Fruit fly (Drosophila melanogaster) whole organism, embryonic: Measurements from ENCODE around the gene CG5377.

Source experiments
- Antp ChIP-seq: fragments of 200-800 bp; sonication (Bioruptor generic); optimal IDR thresholded peaks from 3 replicates; lab custom pipeline; 2016; ENCODE audit warnings: missing biosample characterization, missing genetic modification characterization
- Bteb2 ChIP-seq: fragments of 200-800 bp; sonication (Bioruptor generic); optimal IDR thresholded peaks from 2 replicates; lab custom pipeline; 2016; ENCODE audit warnings: missing biosample characterization, missing genetic modification characterization
- CG10431 ChIP-seq: fragments of 200-800 bp; sonication (Bioruptor generic); optimal IDR thresholded peaks from 3 replicates; lab custom pipeline; 2018; ENCODE audit warnings: missing biosample characterization, mild to moderate bottlenecking, missing genetic modification characterization
- CG11504 ChIP-seq: fragments of 200-800 bp; sonication (Bioruptor generic); optimal IDR thresholded peaks from 3 replicates; lab custom pipeline; 2019; ENCODE audit warnings: missing biosample characterization, mild to moderate bottlenecking, missing genetic modification characterization, moderate library complexity
- CG11723 ChIP-seq: fragments of 200-800 bp; sonication (Bioruptor generic); optimal IDR thresholded peaks from 2 replicates; lab custom pipeline; 2017; ENCODE audit warnings: missing biosample characterization, mild to moderate bottlenecking, missing genetic modification characterization
- CG12104 ChIP-seq: fragments of 200-800 bp; sonication (Bioruptor generic); optimal IDR thresholded peaks from 3 replicates; lab custom pipeline; 2016; ENCODE audit warnings: missing biosample characterization, missing genetic modification characterization
- CG13424 ChIP-seq: fragments of 200-800 bp; sonication (Bioruptor generic); optimal IDR thresholded peaks from 2 replicates; lab custom pipeline; 2019; ENCODE audit warnings: missing biosample characterization, mild to moderate bottlenecking, missing genetic modification characterization, moderate library complexity
- CG14667 ChIP-seq: fragments of 200-800 bp; sonication (Bioruptor generic); IDR thresholded peaks from 2 replicates; pipeline ENCODE4 v1.3.6; 2022; ENCODE audit warnings: missing biosample characterization, missing genetic modification characterization
- CG14860 ChIP-seq: fragments of 200-800 bp; sonication (Bioruptor generic); IDR thresholded peaks from 3 replicates; pipeline ENCODE4 v1.3.6; 2022; ENCODE audit warnings: missing biosample characterization, missing genetic modification characterization; ENCODE audit not compliant: partially characterized antibody
- CG15696 ChIP-seq: fragments of 200-800 bp; sonication (Bioruptor generic); optimal IDR thresholded peaks from 2 replicates; lab custom pipeline; 2019; ENCODE audit warnings: missing biosample characterization, mild to moderate bottlenecking, missing genetic modification characterization, moderate library complexity
- CG17568 ChIP-seq: fragments of 200-800 bp; sonication (Bioruptor generic); optimal IDR thresholded peaks from 2 replicates; lab custom pipeline; 2018; ENCODE audit warnings: missing biosample characterization, mild to moderate bottlenecking, missing genetic modification characterization, moderate library complexity
- CG2875 ChIP-seq: fragments of 200-800 bp; sonication (Bioruptor generic); optimal IDR thresholded peaks from 2 replicates; lab custom pipeline; 2017; ENCODE audit warnings: missing biosample characterization, mild to moderate bottlenecking, missing genetic modification characterization, missing genetic modification reagents
- CG30020 ChIP-seq: fragments of 200-800 bp; optimal IDR thresholded peaks from 2 replicates; lab custom pipeline; 2019; ENCODE audit warnings: missing biosample characterization, mild to moderate bottlenecking, missing genetic modification characterization, moderate library complexity
- CG31441 ChIP-seq: fragments of 200-800 bp; sonication (Bioruptor generic); IDR thresholded peaks from 2 replicates; pipeline ENCODE4 v1.3.6; 2022; ENCODE audit warnings: missing biosample characterization, missing genetic modification characterization
- CG33213 ChIP-seq: fragments of 200-800 bp; sonication (Bioruptor generic); optimal IDR thresholded peaks from 3 replicates; lab custom pipeline; 2016; ENCODE audit warnings: missing biosample characterization, missing genetic modification characterization
- CG33557 ChIP-seq: fragments of 200-800 bp; sonication (Bioruptor generic); optimal IDR thresholded peaks from 2 replicates; lab custom pipeline; 2019; ENCODE audit warnings: missing biosample characterization, mild to moderate bottlenecking, missing genetic modification characterization, moderate library complexity
- CG8359 ChIP-seq: fragments of 200-800 bp; sonication (Bioruptor generic); optimal IDR thresholded peaks from 2 replicates; lab custom pipeline; 2017; ENCODE audit warnings: missing biosample characterization, mild to moderate bottlenecking, missing genetic modification characterization, borderline replicate concordance
- CG9437 ChIP-seq: fragments of 200-800 bp; sonication (Bioruptor generic); optimal IDR thresholded peaks from 2 replicates; lab custom pipeline; 2018; ENCODE audit warnings: missing biosample characterization, mild to moderate bottlenecking, missing genetic modification characterization
- CG9797 ChIP-seq: fragments of 200-800 bp; sonication (Bioruptor generic); optimal IDR thresholded peaks from 3 replicates; lab custom pipeline; 2018; ENCODE audit warnings: missing biosample characterization, mild to moderate bottlenecking, missing genetic modification characterization
- CTCF ChIP-seq: fragments of 200-800 bp; sonication (Bioruptor generic); optimal IDR thresholded peaks from 2 replicates; lab custom pipeline; 2017; ENCODE audit warnings: missing biosample characterization, mild to moderate bottlenecking, missing genetic modification characterization, moderate library complexity
- D19A ChIP-seq: fragments of 200-800 bp; optimal IDR thresholded peaks from 3 replicates; lab custom pipeline; 2019; ENCODE audit warnings: missing biosample characterization, mild to moderate bottlenecking, missing genetic modification characterization, moderate library complexity
- Dip2 ChIP-seq: fragments of 200-800 bp; sonication (Bioruptor generic); IDR thresholded peaks from 2 replicates; pipeline ENCODE4 v1.3.6; 2022; ENCODE audit warnings: missing biosample characterization, missing genetic modification characterization
- E2f1 ChIP-seq: fragments of 200-800 bp; sonication (Bioruptor generic); IDR thresholded peaks from 2 replicates; pipeline ENCODE4 v1.3.6; 2022; ENCODE audit warnings: missing biosample characterization, missing genetic modification characterization
- ERR ChIP-seq: fragments of 200-800 bp; sonication (Bioruptor generic); optimal IDR thresholded peaks from 2 replicates; lab custom pipeline; 2016; ENCODE audit warnings: missing biosample characterization, missing genetic modification characterization
- Ets65A ChIP-seq: fragments of 200-800 bp; sonication (Bioruptor generic); peaks from one replicate; lab custom pipeline; 2016; ENCODE audit warnings: missing biosample characterization, missing genetic modification characterization
- HLH4C ChIP-seq: fragments of 200-800 bp; sonication (Bioruptor generic); IDR thresholded peaks from 3 replicates; pipeline ENCODE4 v1.3.6; 2022; ENCODE audit warnings: missing biosample characterization, missing genetic modification characterization; ENCODE audit not compliant: partially characterized antibody
- Med ChIP-seq: fragments of 200-800 bp; sonication (Bioruptor generic); peaks from one replicate; lab custom pipeline; 2016; ENCODE audit warnings: missing biosample characterization, missing genetic modification characterization, mild to moderate bottlenecking, inconsistent platforms, moderate library complexity
- NC2β ChIP-seq: fragments of 200-800 bp; sonication (Bioruptor generic); optimal IDR thresholded peaks from 2 replicates; lab custom pipeline; 2016; ENCODE audit warnings: missing biosample characterization, missing genetic modification characterization
- Nf-YC ChIP-seq: fragments of 200-800 bp; optimal IDR thresholded peaks from 3 replicates; lab custom pipeline; 2019; ENCODE audit warnings: missing biosample characterization, mild to moderate bottlenecking, missing genetic modification characterization, moderate library complexity
- Sox100B ChIP-seq: fragments of 200-800 bp; sonication (Bioruptor generic); optimal IDR thresholded peaks from 3 replicates; lab custom pipeline; 2018; ENCODE audit warnings: missing biosample characterization, mild to moderate bottlenecking, missing genetic modification characterization
- Xrp1 ChIP-seq: fragments of 200-800 bp; sonication (Bioruptor generic); IDR thresholded peaks from 2 replicates; pipeline ENCODE4 v1.3.6; 2022; ENCODE audit warnings: missing biosample characterization, missing genetic modification characterization
- bigmax ChIP-seq: fragments of 200-800 bp; sonication (Bioruptor generic); optimal IDR thresholded peaks from 2 replicates; lab custom pipeline; 2018; ENCODE audit warnings: missing biosample characterization, mild to moderate bottlenecking, missing genetic modification characterization
- btn ChIP-seq: fragments of 200-800 bp; sonication (Bioruptor generic); optimal IDR thresholded peaks from 2 replicates; lab custom pipeline; 2016; ENCODE audit warnings: missing biosample characterization, missing genetic modification characterization
- cad ChIP-seq: fragments of >200 bp; optimal IDR thresholded peaks from 2 replicates; lab custom pipeline; 2017; ENCODE audit warnings: missing biosample characterization, missing genetic modification characterization
- chinmo ChIP-seq: fragments of 200-800 bp; sonication (Bioruptor generic); IDR thresholded peaks from 4 replicates; pipeline ENCODE4 v1.3.6; 2022; ENCODE audit warnings: missing biosample characterization, missing genetic modification characterization; ENCODE audit not compliant: partially characterized antibody
- ci ChIP-seq: fragments of 200-800 bp; sonication (Bioruptor generic); IDR thresholded peaks from 3 replicates; pipeline ENCODE4 v1.3.6; 2022; ENCODE audit warnings: missing biosample characterization, missing genetic modification characterization
- ems ChIP-seq: fragments of 200-800 bp; sonication (Bioruptor generic); optimal IDR thresholded peaks from 3 replicates; lab custom pipeline; 2016; ENCODE audit warnings: missing biosample characterization, missing genetic modification characterization
- fru ChIP-seq: fragments of >200 bp; optimal IDR thresholded peaks from 2 replicates; lab custom pipeline; 2017
- fu2 ChIP-seq: fragments of 200-800 bp; sonication (Bioruptor generic); optimal IDR thresholded peaks from 2 replicates; lab custom pipeline; 2016; ENCODE audit warnings: missing biosample characterization, missing genetic modification characterization
- insv ChIP-seq, 2 experiments: fragments of 200-800 bp; sonication (Bioruptor generic); optimal IDR thresholded peaks; 3 replicates each; lab custom pipeline; 2016 to 2018; ENCODE audit warnings: missing biosample characterization in 2 of 2, missing genetic modification characterization in 2 of 2
- inv ChIP-seq: fragments of 200-800 bp; sonication (Bioruptor generic); IDR thresholded peaks from 2 replicates; pipeline ENCODE4 v1.3.6; 2022; ENCODE audit warnings: missing biosample characterization, missing genetic modification characterization; ENCODE audit not compliant: partially characterized antibody
- jigr1 ChIP-seq: fragments of 200-800 bp; sonication (Bioruptor generic); IDR thresholded peaks from 3 replicates; pipeline ENCODE4 v1.3.6; 2022; ENCODE audit warnings: missing biosample characterization, missing genetic modification characterization
- pho ChIP-seq: fragments of 200-800 bp; sonication (Bioruptor generic); optimal IDR thresholded peaks from 2 replicates; lab custom pipeline; 2016; ENCODE audit warnings: missing biosample characterization, missing genetic modification characterization
- repo ChIP-seq: fragments of 200-800 bp; sonication (Bioruptor generic); optimal IDR thresholded peaks from 2 replicates; lab custom pipeline; 2016; ENCODE audit warnings: missing biosample characterization, missing genetic modification characterization
- row ChIP-seq: fragments of 200-800 bp; sonication (Bioruptor generic); IDR thresholded peaks from 3 replicates; pipeline ENCODE4 v1.3.6; 2022; ENCODE audit warnings: missing biosample characterization, missing genetic modification characterization
- seq ChIP-seq: fragments of 200-800 bp; sonication (Bioruptor generic); IDR thresholded peaks from 2 replicates; pipeline ENCODE4 v1.3.6; 2022; ENCODE audit warnings: missing biosample characterization, missing genetic modification characterization
- sisA ChIP-seq: fragments of 200-800 bp; sonication (Bioruptor generic); IDR thresholded peaks from 2 replicates; pipeline ENCODE4 v1.3.6; 2022; ENCODE audit warnings: missing biosample characterization, missing genetic modification characterization
- sr ChIP-seq: fragments of 200-800 bp; sonication (Bioruptor generic); IDR thresholded peaks from 3 replicates; pipeline ENCODE4 v1.3.6; 2022; ENCODE audit warnings: missing biosample characterization, missing genetic modification characterization
- wek ChIP-seq: fragments of 200-800 bp; sonication (Bioruptor generic); optimal IDR thresholded peaks from 3 replicates; lab custom pipeline; 2018; ENCODE audit warnings: missing biosample characterization, mild to moderate bottlenecking, missing genetic modification characterization, moderate library complexity
- wor ChIP-seq: fragments of 200-800 bp; sonication (Bioruptor generic); IDR thresholded peaks from 2 replicates; pipeline ENCODE4 v1.3.6; 2022; ENCODE audit warnings: missing biosample characterization, missing genetic modification characterization
- zen2 ChIP-seq: fragments of 200-800 bp; sonication (Bioruptor generic); IDR thresholded peaks from 3 replicates; pipeline ENCODE4 v1.3.6; 2022; ENCODE audit warnings: missing biosample characterization, missing genetic modification characterization; ENCODE audit not compliant: partially characterized antibody
- zf30C ChIP-seq: fragments of 200-800 bp; sonication (Bioruptor generic); optimal IDR thresholded peaks from 3 replicates; lab custom pipeline; 2018; ENCODE audit warnings: missing biosample characterization, mild to moderate bottlenecking, missing genetic modification characterization

CG5377 gene

dm6 chr3R:22447874-22448254, 20.1 kb downstream of the CG5377 start, which contains the start of gene CG34376 (continued):
- TF ChIP-seq sisA (GFP tag; lab: Robert Waterston, UW) (no peak; the same call in 1 of the 2 replicates), btn (GFP tag; lab: Kevin White, UChicago) (no peak), E2f1 (no peak), CG17568 (no peak), Bteb2 (no peak), CG15696 (tag; lab: Kevin White, UChicago) (no peak), seq (GFP tag; lab: Robert Waterston, UW) (no peak; the same call in 1 of the 2 replicates), CTCF (peak; percentile 29), row (peak; percentile 57), CG14667 (GFP tag; lab: Robert Waterston, UW) (no peak), ems (GFP tag; lab: Kevin White, UChicago) (no peak), repo (GFP tag; lab: Kevin White, UChicago) (no peak), ERR (GFP tag; lab: Kevin White, UChicago) (peak; percentile 31), CG8359 (no peak), sr (0 out of 3 replicates have a peak, but pooled peaks have one; percentile 36), CG33557 (GFP tag; lab: Kevin White, UChicago) (no peak), CG11723 (no peak), zen2 (GFP tag; lab: Robert Waterston, UW) (no peak), D19A (no peak), CG31441 (GFP tag; lab: Robert Waterston, UW) (peak; percentile 97), zf30C (no peak), CG11504 (tag; lab: Kevin White, UChicago) (no peak), insv (GFP tag; optimal IDR thresholded peaks at IDR 0.05; lab: Kevin White, UChicago) (peak in 1 of 2 experiments; percentile 39), pho (GFP tag; lab: Kevin White, UChicago) (no peak), ci (GFP tag; lab: Robert Waterston, UW) (peak; percentile 77; the same call in 1 of the 3 replicates), Ets65A (GFP tag; lab: Kevin White, UChicago) (peak; percentile 88), CG30020 (tag; lab: Kevin White, UChicago) (peak; percentile 11), wor (GFP tag; lab: Robert Waterston, UW) (no peak), Antp (GFP tag; lab: Kevin White, UChicago) (peak; percentile 12), CG33213 (peak; percentile 36), Xrp1 (peak; percentile 27), fu2 (GFP tag; lab: Kevin White, UChicago) (no peak), CG9437 (GFP tag; lab: Kevin White, UChicago) (peak; percentile 76), inv (GFP tag; lab: Robert Waterston, UW) (no peak), Nf-YC (tag; lab: Kevin White, UChicago) (peak; percentile 54), HLH4C (GFP tag; lab: Robert Waterston, UW) (peak; percentile 39; the same call in 2 of the 3 replicates), CG14860 (GFP tag; lab: Robert Waterston, UW) (no peak), CG10431 (peak; percentile 41), Med (GFP tag; lab: Kevin White, UChicago) (peak; percentile 90), CG2875 (GFP tag; lab: Kevin White, UChicago) (peak; percentile 6), wek (no peak), NC2β (GFP tag; lab: Kevin White, UChicago) (no peak), Dip2 (GFP tag; lab: Robert Waterston, UW) (no peak), CG9797 (GFP tag; lab: Kevin White, UChicago) (peak; percentile 79), cad (GFP tag; lab: Kevin White, UChicago) (no peak), jigr1 (GFP tag; lab: Robert Waterston, UW) (no peak), chinmo (GFP tag; lab: Robert Waterston, UW) (0 out of 4 replicates have a peak, but pooled peaks have one; percentile 44), CG13424 (tag; lab: Kevin White, UChicago) (peak; percentile 47), fru (no peak), Sox100B (GFP tag; lab: Kevin White, UChicago) (no peak), bigmax (GFP tag; lab: Kevin White, UChicago) (no peak), CG12104 (peak; percentile 2)
